Worm (Caenorhabditis elegans): ENCODE data around the gene C54E10.11.

DNA sequence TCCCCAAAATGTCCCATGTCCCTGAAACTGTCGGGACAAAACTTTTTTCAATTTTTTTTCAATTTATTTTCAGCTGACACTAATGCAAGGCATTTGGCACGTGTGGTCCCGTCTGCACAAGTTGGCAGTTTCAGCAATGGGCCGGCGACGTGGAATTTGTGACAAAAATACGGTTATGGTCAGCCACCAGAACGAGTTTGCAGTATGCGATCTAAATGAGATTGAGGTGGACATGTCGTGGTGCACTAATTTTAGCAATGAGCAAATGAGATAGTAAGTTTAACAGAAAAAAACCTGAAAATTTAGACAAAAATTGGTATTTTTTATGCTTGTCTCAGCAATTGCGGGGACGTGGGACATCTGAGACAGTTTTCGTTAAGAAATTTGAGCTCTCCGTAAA lies 40.5 kb upstream of the C54E10.11 start:
- TF ChIP-seq unc-3 (GFP tag; conservative IDR thresholded peaks at IDR 0.05) = no peak
- no peak for TF ChIP-seq unc-3 (tag; optimal IDR thresholded peaks at IDR 0.05)
- TF ChIP-seq nhr-232 (tag; optimal IDR thresholded peaks at IDR 0.05) = no peak
- no peak for TF ChIP-seq ceh-9 (tag; optimal IDR thresholded peaks at IDR 0.05)
- no peak for TF ChIP-seq nhr-11 (tag; optimal IDR thresholded peaks at IDR 0.05)
